Fruit fly (Drosophila melanogaster): ENCODE results near the gene ND-75.

ND-75 gene

dm6 chrX:8205625-8206252 is 45.7 kb downstream of the ND-75 start (continued):
- peak; percentile 31 for TF ChIP-seq Hr3 (GFP tag; optimal IDR thresholded peaks at IDR 0.05)
- no peak for TF ChIP-seq ftz-f1 (GFP tag; optimal IDR thresholded peaks at IDR 0.05)
- peak; percentile 26 for TF ChIP-seq CG12659 (GFP tag; optimal IDR thresholded peaks at IDR 0.05)
- TF ChIP-seq CG12769 (tag; optimal IDR thresholded peaks at IDR 0.05), result peak; percentile 6
- no peak for TF ChIP-seq bbx (GFP tag; IDR thresholded peaks at IDR 0.05; ENCODE audit: partially characterized antibody)
- no peak for TF ChIP-seq Ravus (GFP tag; IDR thresholded peaks at IDR 0.05)
- no peak for TF ChIP-seq exex (tag; optimal IDR thresholded peaks at IDR 0.05)
- TF ChIP-seq CG17361 (GFP tag; IDR thresholded peaks at IDR 0.05), result peak; percentile 59; the same call in 2 of the 3 replicates
- TF ChIP-seq CG10366 (GFP tag; IDR thresholded peaks at IDR 0.05), result peak; percentile 36
- TF ChIP-seq CG7839 (tag; optimal IDR thresholded peaks at IDR 0.05), result peak; percentile 68
- TF ChIP-seq mam (GFP tag; optimal IDR thresholded peaks at IDR 0.05), result no peak
- peak; percentile 36 for TF ChIP-seq Asciz (GFP tag; optimal IDR thresholded peaks at IDR 0.05)
- no peak for TF ChIP-seq crp (GFP tag; optimal IDR thresholded peaks at IDR 0.05)
- TF ChIP-seq bcd (GFP tag; optimal IDR thresholded peaks at IDR 0.05), result peak; percentile 32
- TF ChIP-seq ERR (GFP tag; optimal IDR thresholded peaks at IDR 0.05), result no peak
- peak; percentile 54 for TF ChIP-seq cg (GFP tag; optimal IDR thresholded peaks at IDR 0.05)
- peak in 1 of 2 experiments; percentile 36 for TF ChIP-seq dpn (GFP tag; optimal IDR thresholded peaks at IDR 0.05)
- TF ChIP-seq CG4424 (GFP tag; optimal IDR thresholded peaks at IDR 0.05), result peak; percentile 21
- peak; percentile 10 for TF ChIP-seq fd3F (GFP tag; optimal IDR thresholded peaks at IDR 0.05)
- TF ChIP-seq Oaz (GFP tag; IDR thresholded peaks at IDR 0.05), result 0 out of 2 replicates have a peak, but pooled peaks have one; percentile 26
- no peak for TF ChIP-seq disco-r (GFP tag; optimal IDR thresholded peaks at IDR 0.05)
- TF ChIP-seq CG18011 (GFP tag; optimal IDR thresholded peaks at IDR 0.05), result no peak
- TF ChIP-seq D19A (tag; optimal IDR thresholded peaks at IDR 0.05), result peak; percentile 29
- peak; percentile 23 for TF ChIP-seq CG17385 (GFP tag; optimal IDR thresholded peaks at IDR 0.05)
- peak in 1 of 2 experiments; percentile 23 for TF ChIP-seq Hr78 (GFP tag; optimal IDR thresholded peaks at IDR 0.05)
- peak; percentile 44; the same call in 1 of the 2 replicates for TF ChIP-seq HLH3B (GFP tag; IDR thresholded peaks at IDR 0.05)
- TF ChIP-seq esg (GFP tag; conservative IDR thresholded peaks at IDR 0.05), result 0 out of 2 replicates have a peak, but pooled peaks have one; percentile 11
- peak; percentile 4 for TF ChIP-seq CG10267 (tag; optimal IDR thresholded peaks at IDR 0.05)
- no peak for TF ChIP-seq CG11560 (tag; IDR thresholded peaks at IDR 0.05)
- TF ChIP-seq Sox102F (GFP tag; optimal IDR thresholded peaks at IDR 0.05), result peak; percentile 79
- peak; percentile 59 for TF ChIP-seq sens (GFP tag)
- TF ChIP-seq CG1647 (GFP tag; optimal IDR thresholded peaks at IDR 0.05), result no peak
- peak; percentile 85 for TF ChIP-seq dmrt99B (tag; optimal IDR thresholded peaks at IDR 0.05)
- no peak for TF ChIP-seq shn (GFP tag; optimal IDR thresholded peaks at IDR 0.05)
- TF ChIP-seq CG10147 (GFP tag; optimal IDR thresholded peaks at IDR 0.05), result peak; percentile 0
- peak; percentile 56 for TF ChIP-seq CG12391 (tag; optimal IDR thresholded peaks at IDR 0.05)
- TF ChIP-seq Rfx (GFP tag; IDR thresholded peaks at IDR 0.05), result peak; percentile 44; the same call in 1 of the 2 replicates
- peak; percentile 53; the same call in 1 of the 3 replicates for TF ChIP-seq ci (GFP tag; IDR thresholded peaks at IDR 0.05)
- peak; percentile 39 for TF ChIP-seq oc (tag; optimal IDR thresholded peaks at IDR 0.05)
- TF ChIP-seq ro (GFP tag; IDR thresholded peaks at IDR 0.05), result no peak
- TF ChIP-seq Dip3 (GFP tag; optimal IDR thresholded peaks at IDR 0.05), result no peak
- peak; percentile 23; the same call in 1 of the 2 replicates for TF ChIP-seq CG6689 (GFP tag; IDR thresholded peaks at IDR 0.05)
- peak; percentile 48 for TF ChIP-seq CG2712 (tag; optimal IDR thresholded peaks at IDR 0.05)
- peak; percentile 30 for TF ChIP-seq tap (tag; optimal IDR thresholded peaks at IDR 0.05)
- no peak for TF ChIP-seq pfk (GFP tag; optimal IDR thresholded peaks at IDR 0.05)
- peak; percentile 5 for TF ChIP-seq CG9437 (GFP tag; optimal IDR thresholded peaks at IDR 0.05)
- TF ChIP-seq CG5953 (GFP tag; IDR thresholded peaks at IDR 0.05), result peak; percentile 44; the same call in 1 of the 2 replicates
- no peak for TF ChIP-seq CG1024 (GFP tag; IDR thresholded peaks at IDR 0.05)
- TF ChIP-seq Med (GFP tag), result peak; percentile 36
